Worm (Caenorhabditis elegans) whole organism, L4 larva: ENCODE measurements around the gene R09D1.12.

Source experiments
- aly-2 ChIP-seq: sonication (generic microtip); optimal IDR thresholded peaks from 2 replicates; lab custom pipeline; 2018; ENCODE audit warnings: missing biosample characterization, missing genetic modification characterization
- fos-1 ChIP-seq: fragments of 150-350 bp; optimal IDR thresholded peaks from 2 replicates; lab custom pipeline; 2014; ENCODE audit warnings: missing biosample characterization, missing genetic modification characterization
- lin-29 ChIP-seq: fragments of 200-800 bp; sonication (Bioruptor generic); IDR thresholded peaks from 2 replicates; pipeline ENCODE4 v1.3.6; 2022; ENCODE audit warnings: missing genetic modification reagents, missing genetic modification characterization, missing compliant biosample characterization
- madf-9 ChIP-seq: fragments of 200-800 bp; sonication (Bioruptor generic); conservative IDR thresholded peaks from 2 replicates; pipeline ENCODE4 v1.3.6; 2022; ENCODE audit warnings: missing genetic modification reagents, missing genetic modification characterization, missing compliant biosample characterization
- nhr-77 ChIP-seq: fragments of 150-350 bp; optimal IDR thresholded peaks from 2 replicates; lab custom pipeline; 2014; ENCODE audit warnings: missing biosample characterization, missing genetic modification characterization
- unc-39 ChIP-seq: sonication (generic microtip); optimal IDR thresholded peaks from 2 replicates; lab custom pipeline; 2017; ENCODE audit warnings: missing biosample characterization, missing genetic modification characterization
- zfp-3 ChIP-seq: fragments of 200-800 bp; sonication (Bioruptor generic); conservative IDR thresholded peaks from 2 replicates; pipeline ENCODE4 v1.3.6; 2022; ENCODE audit warnings: missing genetic modification reagents, missing genetic modification characterization, missing compliant biosample characterization

DNA sequence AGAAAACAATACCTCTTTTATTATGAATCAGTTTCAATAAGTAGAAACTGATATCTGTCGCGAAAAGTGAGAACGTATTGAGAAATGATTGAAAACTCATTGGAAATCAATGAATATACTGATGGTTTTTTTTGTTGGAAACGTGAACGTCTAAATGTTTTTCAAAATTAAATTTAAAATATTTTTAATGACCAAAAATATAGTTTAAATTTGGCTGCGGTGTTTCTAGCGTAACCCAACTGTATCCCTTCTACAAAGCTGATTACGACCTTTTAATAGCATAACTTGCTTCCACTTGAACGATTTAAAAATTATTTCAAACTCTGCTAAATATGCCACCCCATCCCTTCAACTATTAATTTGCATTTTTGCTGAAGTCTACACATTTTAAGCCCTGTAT lies 40.6 kb downstream of the R09D1.12 start, which contains the start of gene M176.9:
- TF ChIP-seq madf-9 (GFP tag; lab: Robert Waterston, UW): no peak
- no peak for TF ChIP-seq unc-39
- no peak for TF ChIP-seq nhr-77
- no peak for TF ChIP-seq fos-1 (tag; lab: Kevin White, UChicago)
- no peak for TF ChIP-seq lin-29 (GFP tag; lab: Robert Waterston, UW)
- no peak for TF ChIP-seq aly-2 (tag; lab: Kevin White, UChicago)
- no peak for TF ChIP-seq zfp-3 (GFP tag; lab: Robert Waterston, UW)
